Worm (Caenorhabditis elegans): ENCODE results near the gene atx-3.

- TF ChIP-seq zag-1 (tag; optimal IDR thresholded peaks at IDR 0.05): no peak
- no peak for TF ChIP-seq nhr-12 (tag; optimal IDR thresholded peaks at IDR 0.05)
- no peak for TF ChIP-seq hlh-17 (GFP tag; optimal IDR thresholded peaks at IDR 0.05; ENCODE audit: borderline replicate concordance)
Observed at ce11 chrV:15614534-15614933, 37.3 kb upstream of the atx-3 start.

Data from whole organism, L1 larva.